Worm (Caenorhabditis elegans): Measurements from ENCODE around the gene cdh-1.

DNA sequence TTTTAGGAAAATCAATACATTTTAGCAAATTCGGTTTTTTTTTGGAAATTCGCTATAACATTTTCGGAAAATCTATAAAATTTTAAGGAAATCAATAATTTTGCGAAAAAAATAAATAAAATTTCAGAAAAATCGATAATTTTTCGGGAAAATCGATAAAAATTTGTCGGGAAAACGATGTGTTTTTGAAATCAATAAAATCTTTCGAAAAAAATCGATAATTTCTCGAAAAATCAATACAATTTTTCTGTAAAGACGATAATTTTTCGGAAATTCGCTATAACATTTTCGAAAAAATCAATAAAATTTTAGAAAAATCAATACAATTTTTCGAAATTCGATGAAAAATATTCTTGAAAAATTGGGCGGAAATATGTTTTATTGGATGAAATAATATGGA is 51.1 kb downstream of the cdh-1 start:
- no peak for TF ChIP-seq ama-1 (optimal IDR thresholded peaks at IDR 0.05)
- no peak for TF ChIP-seq sea-1 (GFP tag; conservative IDR thresholded peaks at IDR 0.05)
- TF ChIP-seq tra-4 (tag; optimal IDR thresholded peaks at IDR 0.05), result no peak
- no peak for TF ChIP-seq tbx-37 (GFP tag; conservative IDR thresholded peaks at IDR 0.05)
- no peak for TF ChIP-seq hmbx-1 (tag; optimal IDR thresholded peaks at IDR 0.05)
- TF ChIP-seq F13C5.2 (tag; optimal IDR thresholded peaks at IDR 0.05), result no peak
- TF ChIP-seq hnd-1 (tag; optimal IDR thresholded peaks at IDR 0.05), result no peak
- no peak for TF ChIP-seq flt-1 (GFP tag; IDR thresholded peaks at IDR 0.05)
- no peak for TF ChIP-seq ets-7 (tag; optimal IDR thresholded peaks at IDR 0.05)
- TF ChIP-seq scrt-1 (GFP tag; IDR thresholded peaks at IDR 0.05), result no peak

Data from whole organism, early embryonic.